Fruit fly (Drosophila melanogaster): ENCODE data around the gene Wwox.

Gene Wwox

dm6 chr2L:7997290-7998079, 6.6 kb downstream of the Wwox start:
- peak; percentile 53 for TF ChIP-seq CG8301 (tag; optimal IDR thresholded peaks at IDR 0.05)
- no peak for TF ChIP-seq CG10348 (GFP tag; IDR thresholded peaks at IDR 0.05)
- TF ChIP-seq CG13204 (GFP tag; optimal IDR thresholded peaks at IDR 0.05): no peak
- TF ChIP-seq CG17806 (tag; optimal IDR thresholded peaks at IDR 0.05): peak; percentile 64
- TF ChIP-seq D1 (tag; optimal IDR thresholded peaks at IDR 0.05): no peak
- TF ChIP-seq gl (tag; optimal IDR thresholded peaks at IDR 0.05): no peak
- TF ChIP-seq CG14655 (GFP tag; optimal IDR thresholded peaks at IDR 0.05): peak; percentile 67
- peak; percentile 39 for TF ChIP-seq CG34367 (tag; optimal IDR thresholded peaks at IDR 0.05)
- 0 out of 2 replicates have a peak, but pooled peaks have one; percentile 16 for TF ChIP-seq CG12605 (GFP tag; IDR thresholded peaks at IDR 0.05)
- TF ChIP-seq Pif1B (GFP tag; optimal IDR thresholded peaks at IDR 0.05): no peak
- peak; percentile 52; the same call in 1 of the 2 replicates for TF ChIP-seq CG32121 (GFP tag; IDR thresholded peaks at IDR 0.05)
- no peak for TF ChIP-seq Snoo (tag; optimal IDR thresholded peaks at IDR 0.05)
- TF ChIP-seq CG9948 (tag; optimal IDR thresholded peaks at IDR 0.05): peak; percentile 43
- no peak for TF ChIP-seq fd96Ca (GFP tag; IDR thresholded peaks at IDR 0.05)
- peak; percentile 33 for TF ChIP-seq CG15710 (tag; optimal IDR thresholded peaks at IDR 0.05)
- TF ChIP-seq Ets98B (GFP tag; IDR thresholded peaks at IDR 0.05): no peak; the same call in 1 of the 2 replicates
- peak; percentile 74 for TF ChIP-seq CG8159 (tag; optimal IDR thresholded peaks at IDR 0.05)
- no peak for TF ChIP-seq CG4496 (GFP tag; IDR thresholded peaks at IDR 0.05)
- peak; percentile 21 for TF ChIP-seq EcR (GFP tag; optimal IDR thresholded peaks at IDR 0.05)

DNA sequence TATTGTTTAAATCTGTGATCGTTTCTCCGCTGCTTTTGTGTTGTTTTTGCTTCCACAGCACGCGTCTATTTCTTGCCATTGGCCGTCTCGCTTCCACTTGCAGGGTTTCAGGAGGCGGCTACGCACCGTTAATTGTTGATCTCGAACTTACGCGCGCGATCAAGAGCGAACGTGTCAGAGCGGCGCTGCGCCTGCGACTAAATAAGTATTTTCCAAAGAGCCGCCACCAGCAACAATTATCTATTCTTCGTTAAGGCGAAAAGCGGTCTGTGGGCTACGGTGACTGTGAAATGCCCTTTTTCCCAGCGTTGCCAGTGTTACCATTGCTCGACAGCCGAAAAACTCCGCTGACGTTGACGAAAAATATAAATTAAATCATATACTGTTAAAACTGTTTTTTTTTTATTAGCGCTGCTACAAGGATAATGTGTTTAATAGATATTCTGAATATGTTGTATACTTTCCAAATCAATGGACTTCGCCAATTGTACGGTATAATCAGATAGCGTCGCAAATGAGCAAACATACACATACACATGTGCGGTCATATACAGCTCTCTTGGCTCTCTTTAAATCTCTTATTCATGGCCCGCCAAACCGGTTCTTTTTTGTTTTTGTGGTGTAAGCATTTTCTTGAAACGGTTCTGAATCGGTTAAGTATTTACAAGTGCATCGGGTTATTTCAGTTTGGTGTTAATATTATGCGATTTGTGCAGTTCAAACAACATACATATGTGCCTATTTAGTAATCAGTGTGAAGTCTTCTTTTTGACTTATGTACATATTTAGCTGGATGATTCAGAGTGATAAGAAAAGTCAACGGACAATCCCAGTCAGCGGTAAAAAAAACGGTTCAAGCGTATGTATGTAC, 9.9 kb downstream of the Wwox start, which contains the start of gene pes:
TSS of gene pes (minus strand) at position 201 of the 871 bp plus-strand sequence.
- TF ChIP-seq CG4496 (GFP tag; IDR thresholded peaks at IDR 0.05) (peak; percentile 93), CG34367 (tag; optimal IDR thresholded peaks at IDR 0.05) (peak; percentile 61), CG15710 (tag; optimal IDR thresholded peaks at IDR 0.05) (no peak), Ets98B (GFP tag; IDR thresholded peaks at IDR 0.05) (peak; percentile 85), CG8159 (tag; optimal IDR thresholded peaks at IDR 0.05) (peak; percentile 94), CG9948 (tag; optimal IDR thresholded peaks at IDR 0.05) (peak; percentile 89), EcR (GFP tag; optimal IDR thresholded peaks at IDR 0.05) (peak; percentile 75), CG8301 (tag; optimal IDR thresholded peaks at IDR 0.05) (peak; percentile 90), CG32121 (GFP tag; IDR thresholded peaks at IDR 0.05) (peak; percentile 94), rn (GFP tag; IDR thresholded peaks at IDR 0.05) (peak; percentile 81), D1 (tag; optimal IDR thresholded peaks at IDR 0.05) (peak; percentile 91), CG17806 (tag; optimal IDR thresholded peaks at IDR 0.05) (peak; percentile 86), fd96Ca (GFP tag; IDR thresholded peaks at IDR 0.05) (peak; percentile 96), Pif1A (GFP tag; optimal IDR thresholded peaks at IDR 0.05) (peak; percentile 97), CG10348 (GFP tag; IDR thresholded peaks at IDR 0.05) (no peak; the same call in 1 of the 2 replicates), Pif1B (GFP tag; optimal IDR thresholded peaks at IDR 0.05) (peak; percentile 97), gl (tag; optimal IDR thresholded peaks at IDR 0.05) (peak; percentile 75), Snoo (tag; optimal IDR thresholded peaks at IDR 0.05) (peak; percentile 91), CG14655 (GFP tag; optimal IDR thresholded peaks at IDR 0.05) (peak; percentile 93), CG13204 (GFP tag; optimal IDR thresholded peaks at IDR 0.05) (peak; percentile 51), CG12605 (GFP tag; IDR thresholded peaks at IDR 0.05) (no peak)

- TF ChIP-seq CG14655 (GFP tag; optimal IDR thresholded peaks at IDR 0.05) (no peak), CG34367 (tag; optimal IDR thresholded peaks at IDR 0.05) (no peak), CG17806 (tag; optimal IDR thresholded peaks at IDR 0.05) (no peak), CG9948 (tag; optimal IDR thresholded peaks at IDR 0.05) (no peak), Snoo (tag; optimal IDR thresholded peaks at IDR 0.05) (no peak), CG15710 (tag; optimal IDR thresholded peaks at IDR 0.05) (no peak), CG13204 (GFP tag; optimal IDR thresholded peaks at IDR 0.05) (no peak), fd96Ca (GFP tag; IDR thresholded peaks at IDR 0.05) (peak; percentile 56; the same call in 2 of the 3 replicates), CG8301 (tag; optimal IDR thresholded peaks at IDR 0.05) (no peak), Ets98B (GFP tag; IDR thresholded peaks at IDR 0.05) (no peak; the same call in 1 of the 2 replicates), gl (tag; optimal IDR thresholded peaks at IDR 0.05) (no peak), Pif1A (GFP tag; optimal IDR thresholded peaks at IDR 0.05) (no peak), CG4496 (GFP tag; IDR thresholded peaks at IDR 0.05) (peak; percentile 48; the same call in 2 of the 3 replicates), CG32121 (GFP tag; IDR thresholded peaks at IDR 0.05) (peak; percentile 35), CG12605 (GFP tag; IDR thresholded peaks at IDR 0.05) (peak; percentile 23; the same call in 1 of the 2 replicates), Pif1B (GFP tag; optimal IDR thresholded peaks at IDR 0.05) (no peak), D1 (tag; optimal IDR thresholded peaks at IDR 0.05) (no peak), rn (GFP tag; IDR thresholded peaks at IDR 0.05) (no peak), EcR (GFP tag; optimal IDR thresholded peaks at IDR 0.05) (peak; percentile 20), CG8159 (tag; optimal IDR thresholded peaks at IDR 0.05) (no peak), CG10348 (GFP tag; IDR thresholded peaks at IDR 0.05) (no peak)
Measured at dm6 chr2L:7993062-7993685, 10.9 kb downstream of the Wwox start.

- TF ChIP-seq fd96Ca (GFP tag; IDR thresholded peaks at IDR 0.05) (no peak), EcR (GFP tag; optimal IDR thresholded peaks at IDR 0.05) (no peak), CG8301 (tag; optimal IDR thresholded peaks at IDR 0.05) (no peak), D1 (tag; optimal IDR thresholded peaks at IDR 0.05) (no peak), CG32121 (GFP tag; IDR thresholded peaks at IDR 0.05) (no peak), Pif1A (GFP tag; optimal IDR thresholded peaks at IDR 0.05) (no peak), CG8159 (tag; optimal IDR thresholded peaks at IDR 0.05) (no peak), rn (GFP tag; IDR thresholded peaks at IDR 0.05) (no peak), Snoo (tag; optimal IDR thresholded peaks at IDR 0.05) (no peak), Ets98B (GFP tag; IDR thresholded peaks at IDR 0.05) (no peak), CG15710 (tag; optimal IDR thresholded peaks at IDR 0.05) (no peak)
Measured at dm6 chr2L:7992654-7993053, 11.4 kb downstream of the Wwox start.
